Fruit fly (Drosophila melanogaster): ENCODE data around the gene svp.

dm6 chr3R:12221366-12221916, 37.1 kb upstream of the svp start, which contains the start of gene CG4860:
- no peak for TF ChIP-seq ttk (optimal IDR thresholded peaks at IDR 0.05)
- TF ChIP-seq h (optimal IDR thresholded peaks at IDR 0.05) = no peak

Data from Kc167 (cell line).